Worm (Caenorhabditis elegans): Measurements from ENCODE around the gene sup-1.

The sup-1 gene

ce11 chrIII:11774508-11775000 is 37.1 kb upstream of the sup-1 start, which contains the start of gene immp-1:
immp-1 (plus strand) TSS chrIII:11774950.
- TF ChIP-seq nhr-71 (tag; optimal IDR thresholded peaks at IDR 0.05) (no peak), aly-2 (tag; optimal IDR thresholded peaks at IDR 0.05) (no peak), ceh-8 (GFP tag; optimal IDR thresholded peaks at IDR 0.05) (no peak), ceh-90 (tag; optimal IDR thresholded peaks at IDR 0.05) (no peak), ces-1 (GFP tag; optimal IDR thresholded peaks at IDR 0.05) (no peak), unc-30 (tag; optimal IDR thresholded peaks at IDR 0.05) (no peak), unc-130 (tag; optimal IDR thresholded peaks at IDR 0.05) (peak; percentile 58), nhr-12 (tag; optimal IDR thresholded peaks at IDR 0.05) (no peak), xbp-1 (tag; optimal IDR thresholded peaks at IDR 0.05) (peak; percentile 75), nhr-77 (tag; optimal IDR thresholded peaks at IDR 0.05) (no peak), mab-9 (GFP tag; IDR thresholded peaks at IDR 0.05) (no peak), C16A3.4 (tag; optimal IDR thresholded peaks at IDR 0.05) (peak; percentile 14), zip-4 (GFP tag; optimal IDR thresholded peaks at IDR 0.05) (no peak), grh-1 (GFP tag; IDR thresholded peaks at IDR 0.05) (no peak), rnt-1 (tag; optimal IDR thresholded peaks at IDR 0.05) (no peak), unc-86 (tag; optimal IDR thresholded peaks at IDR 0.05) (no peak), blmp-1 (tag; optimal IDR thresholded peaks at IDR 0.05) (peak; percentile 98), dpl-1 (GFP tag; optimal IDR thresholded peaks at IDR 0.05) (peak; percentile 55 to 72 (median 69)), ceh-82 (tag; optimal IDR thresholded peaks at IDR 0.05) (peak; percentile 21 to 55 (median 53)), aha-1 (tag; optimal IDR thresholded peaks at IDR 0.05) (no peak), Y116A8C.19 (tag; optimal IDR thresholded peaks at IDR 0.05; ENCODE audit: borderline replicate concordance) (no peak), mep-1 (tag; optimal IDR thresholded peaks at IDR 0.05) (peak; percentile 79), isw-1 (GFP tag; IDR thresholded peaks at IDR 0.05) (peak; percentile 22; the same call in 1 of the 2 replicates), hpl-2 (GFP tag; optimal IDR thresholded peaks at IDR 0.05) (no peak), ama-1 (optimal IDR thresholded peaks at IDR 0.05) (no peak), efl-3 (GFP tag; optimal IDR thresholded peaks at IDR 0.05) (no peak), dsc-1 (tag; optimal IDR thresholded peaks at IDR 0.05) (no peak), mdl-1 (tag; optimal IDR thresholded peaks at IDR 0.05) (peak in 1 of 2 experiments; percentile 34), lin-13 (GFP tag; optimal IDR thresholded peaks at IDR 0.05) (no peak), zag-1 (tag; optimal IDR thresholded peaks at IDR 0.05) (no peak), ets-5 (GFP tag; IDR thresholded peaks at IDR 0.05) (no peak), nhr-76 (tag; optimal IDR thresholded peaks at IDR 0.05) (no peak), nhr-47 (tag; optimal IDR thresholded peaks at IDR 0.05) (no peak), ceh-88 (GFP tag; IDR thresholded peaks at IDR 0.05) (0 out of 2 replicates have a peak, but pooled peaks have one; percentile 21), ztf-11 (tag; optimal IDR thresholded peaks at IDR 0.05) (no peak), nhr-90 (tag; optimal IDR thresholded peaks at IDR 0.05; ENCODE audit: poor library complexity) (no peak), egl-27 (tag; optimal IDR thresholded peaks at IDR 0.05) (no peak), lir-3 (tag; optimal IDR thresholded peaks at IDR 0.05; ENCODE audit: poor library complexity) (no peak), vab-15 (tag; optimal IDR thresholded peaks at IDR 0.05) (no peak), nhr-28 (tag; optimal IDR thresholded peaks at IDR 0.05) (no peak), unc-62 (GFP tag; optimal IDR thresholded peaks at IDR 0.05) (no peak), nhr-11 (tag; optimal IDR thresholded peaks at IDR 0.05) (no peak), alr-1 (tag; optimal IDR thresholded peaks at IDR 0.05; ENCODE audit: borderline replicate concordance) (no peak), ztf-4 (tag; optimal IDR thresholded peaks at IDR 0.05) (no peak), nhr-20 (tag; optimal IDR thresholded peaks at IDR 0.05) (no peak), pax-3 (tag; optimal IDR thresholded peaks at IDR 0.05) (no peak), snpc-4 (tag; optimal IDR thresholded peaks at IDR 0.05) (no peak), hlh-17 (GFP tag; optimal IDR thresholded peaks at IDR 0.05; ENCODE audit: borderline replicate concordance) (no peak), lsy-2 (tag; optimal IDR thresholded peaks at IDR 0.05) (peak; percentile 63 to 67), elt-2 (tag; optimal IDR thresholded peaks at IDR 0.05) (no peak), pag-3 (tag; optimal IDR thresholded peaks at IDR 0.05; ENCODE audit: borderline replicate concordance, insufficient read depth) (no peak), fkh-4 (tag; optimal IDR thresholded peaks at IDR 0.05; ENCODE audit: borderline replicate concordance) (no peak)

Measured in whole organism, L1 larva.